Fruit fly (Drosophila melanogaster) Kc167 (cell line): Measurements from ENCODE around the gene Cp7Fb.

ENCODE experiments used
- Sin3A ChIP-seq: fragments of >200 bp; optimal IDR thresholded peaks from 2 replicates; lab custom pipeline; 2018; ENCODE audit warnings: missing external identifiers
- h ChIP-seq: fragments of >200 bp; optimal IDR thresholded peaks from 3 replicates; lab custom pipeline; 2018; ENCODE audit warnings: missing external identifiers
- insv ChIP-seq: fragments of >200 bp; optimal IDR thresholded peaks from 3 replicates; lab custom pipeline; 2018; ENCODE audit warnings: missing external identifiers
- psq ChIP-seq: fragments of >200 bp; optimal IDR thresholded peaks from 2 replicates; lab custom pipeline; 2017; ENCODE audit warnings: missing external identifiers
- ttk ChIP-seq: sonication (Bioruptor generic); optimal IDR thresholded peaks from 2 replicates; lab custom pipeline; 2017; ENCODE audit warnings: missing external identifiers

DNA sequence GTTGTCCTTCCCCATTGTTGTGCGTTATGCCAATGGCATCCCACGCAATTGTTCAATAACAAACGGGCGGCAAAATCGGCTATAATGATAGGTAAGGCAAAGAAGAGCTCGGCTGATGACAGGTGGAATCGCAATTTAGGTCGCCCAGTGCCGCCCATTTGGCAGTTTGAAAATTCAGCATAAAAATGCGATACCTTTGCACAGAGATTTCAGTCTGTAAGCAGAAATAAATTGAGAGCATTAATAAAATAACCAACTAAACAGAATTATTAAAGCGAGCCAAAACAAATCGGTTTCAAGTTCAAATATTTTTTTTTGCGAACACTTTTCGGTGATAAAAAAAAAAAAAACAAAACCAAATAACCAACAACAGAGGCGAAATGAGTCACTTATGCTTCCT is 10.0 kb downstream of the Cp7Fb start, which contains the start of gene CG33223:
- TF ChIP-seq ttk (no peak), psq (lab: Kevin White, UChicago) (no peak), h (lab: Kevin White, UChicago) (no peak), Sin3A (no peak), insv (no peak)
